Fruit fly (Drosophila melanogaster): Measurements from ENCODE around the gene CG1835.
"Not testable (repeated sequence)": the region's sequence is repeated elsewhere in the genome, so short reads cannot be mapped to it uniquely, and the experiment has no call there.

Gene CG1835

dm6 chrX:20666356-20666755, 4.6 kb downstream of the CG1835 start:
- TF ChIP-seq Aef1 (GFP tag; IDR thresholded peaks at IDR 0.05) = no peak
- no peak for TF ChIP-seq Opbp (GFP tag; IDR thresholded peaks at IDR 0.05; ENCODE audit: partially characterized antibody)
- no peak for TF ChIP-seq gcm2 (GFP tag; optimal IDR thresholded peaks at IDR 0.05)
- TF ChIP-seq H2.0 (GFP tag; IDR thresholded peaks at IDR 0.05) = no peak
- no peak for TF ChIP-seq ERR (GFP tag; optimal IDR thresholded peaks at IDR 0.05)
- TF ChIP-seq Nf-YC (tag; optimal IDR thresholded peaks at IDR 0.05) = peak; percentile 50
- peak; percentile 52 for TF ChIP-seq Nf-YB (GFP tag; optimal IDR thresholded peaks at IDR 0.05)
- peak; percentile 73 for TF ChIP-seq pros (GFP tag; optimal IDR thresholded peaks at IDR 0.05)
- TF ChIP-seq Trl (optimal IDR thresholded peaks at IDR 0.05) = no peak
- no peak for TF ChIP-seq Trl (GFP tag; optimal IDR thresholded peaks at IDR 0.05)
- TF ChIP-seq gsb-n (tag; optimal IDR thresholded peaks at IDR 0.05) = peak; percentile 64
- no peak for TF ChIP-seq ara (GFP tag; IDR thresholded peaks at IDR 0.05)
- peak; percentile 32 for TF ChIP-seq abd-A (tag; optimal IDR thresholded peaks at IDR 0.05)
- no peak for TF ChIP-seq Hand (GFP tag; optimal IDR thresholded peaks at IDR 0.05)
- TF ChIP-seq Jarid2 (GFP tag; optimal IDR thresholded peaks at IDR 0.05) = no peak

- TF ChIP-seq CG7963 (GFP tag; IDR thresholded peaks at IDR 0.05; ENCODE audit: partially characterized antibody) (peak; percentile 52; the same call in 1 of the 3 replicates), HLH4C (GFP tag; IDR thresholded peaks at IDR 0.05; ENCODE audit: partially characterized antibody) (peak; percentile 57; the same call in 1 of the 3 replicates), CG16813 (GFP tag; IDR thresholded peaks at IDR 0.05; ENCODE audit: partially characterized antibody) (peak; percentile 47; the same call in 1 of the 3 replicates), CG6791 (GFP tag; IDR thresholded peaks at IDR 0.05; ENCODE audit: partially characterized antibody) (0 out of 3 replicates have a peak, but pooled peaks have one; percentile 47)
These were observed 11.4 kb downstream of the CG1835 start for dm6 chrX:20673107-20673506.

- not testable (repeated sequence) for TF ChIP-seq crp (GFP tag; optimal IDR thresholded peaks at IDR 0.05); CG30020 (tag; optimal IDR thresholded peaks at IDR 0.05); corto (GFP tag; optimal IDR thresholded peaks at IDR 0.05)
These were observed 15.2 kb downstream of the CG1835 start, which contains the start of gene hydra for dm6 chrX:20676963-20677362. Gene hydra (minus strand): TSS chrX:20677063.

- TF ChIP-seq Atf6 (GFP tag; IDR thresholded peaks at IDR 0.05) (no peak), odd (GFP tag; optimal IDR thresholded peaks at IDR 0.05) (no peak), tll (GFP tag; optimal IDR thresholded peaks at IDR 0.05) (peak in 1 of 2 experiments; percentile 96), crol (GFP tag; IDR thresholded peaks at IDR 0.05) (no peak), Hr3 (GFP tag; optimal IDR thresholded peaks at IDR 0.05) (no peak), BtbVII (GFP tag; optimal IDR thresholded peaks at IDR 0.05) (no peak), Deaf1 (tag; optimal IDR thresholded peaks at IDR 0.05) (no peak), D (optimal IDR thresholded peaks at IDR 0.05) (peak; percentile 20), D (GFP tag; optimal IDR thresholded peaks at IDR 0.05) (no peak), CG31365 (tag; optimal IDR thresholded peaks at IDR 0.05) (no peak)
These were observed 18.7 kb downstream of the CG1835 start for dm6 chrX:20680407-20680806.

dm6 chrX:20687252-20687651, 25.5 kb downstream of the CG1835 start:
- TF ChIP-seq Hr3 (GFP tag; optimal IDR thresholded peaks at IDR 0.05) (no peak), ac (GFP tag; optimal IDR thresholded peaks at IDR 0.05) (no peak), otp (GFP tag; IDR thresholded peaks at IDR 0.05) (no peak), CG10979 (tag; optimal IDR thresholded peaks at IDR 0.05) (no peak), CG43689 (GFP tag; IDR thresholded peaks at IDR 0.05) (no peak), CG17361 (GFP tag; IDR thresholded peaks at IDR 0.05) (no peak), CG13123 (GFP tag; optimal IDR thresholded peaks at IDR 0.05) (no peak), ci (GFP tag; IDR thresholded peaks at IDR 0.05) (no peak), CG30020 (tag; optimal IDR thresholded peaks at IDR 0.05) (no peak), CG7987 (GFP tag; optimal IDR thresholded peaks at IDR 0.05) (no peak), CG7839 (tag; optimal IDR thresholded peaks at IDR 0.05) (no peak), gcm2 (GFP tag; optimal IDR thresholded peaks at IDR 0.05) (no peak), abd-A (tag; optimal IDR thresholded peaks at IDR 0.05) (peak; percentile 46), pros (GFP tag; optimal IDR thresholded peaks at IDR 0.05) (peak; percentile 86), CG31441 (GFP tag; IDR thresholded peaks at IDR 0.05) (no peak), fu2 (GFP tag; optimal IDR thresholded peaks at IDR 0.05) (no peak), HHEX (GFP tag; optimal IDR thresholded peaks at IDR 0.05) (no peak), Deaf1 (tag; optimal IDR thresholded peaks at IDR 0.05) (peak; percentile 46)
